Worm (Caenorhabditis elegans): Measurements from ENCODE around the gene C25B8.8.

Gene C25B8.8

DNA sequence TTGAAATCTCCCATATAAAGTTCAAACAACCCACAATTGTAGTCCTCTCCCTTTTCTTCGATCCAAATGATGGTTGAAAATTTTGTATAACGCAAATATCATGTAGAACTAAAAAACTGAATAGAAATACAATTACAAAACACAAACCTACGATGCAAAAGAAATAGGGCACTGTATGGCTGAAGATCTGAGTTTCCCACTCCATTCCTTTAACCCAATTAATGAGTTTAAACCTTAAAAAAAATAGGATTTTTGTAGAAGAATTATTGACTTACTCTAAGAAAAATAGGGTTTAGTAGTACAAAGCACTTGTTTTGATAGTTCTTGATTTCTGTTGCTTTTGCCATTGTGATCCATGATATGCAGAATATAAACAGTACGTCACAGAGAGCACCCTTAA is 26.4 kb upstream of the C25B8.8 start:
- TF ChIP-seq ceh-2 (tag; optimal IDR thresholded peaks at IDR 0.05) = no peak
- TF ChIP-seq ceh-6 (GFP tag; optimal IDR thresholded peaks at IDR 0.05) = no peak
- TF ChIP-seq lin-11 (tag; optimal IDR thresholded peaks at IDR 0.05) = no peak
- TF ChIP-seq ceh-48 (tag; optimal IDR thresholded peaks at IDR 0.05) = no peak
- no peak for TF ChIP-seq gmeb-2 (tag; optimal IDR thresholded peaks at IDR 0.05)
- no peak for TF ChIP-seq Y22D7AL.16 (tag; optimal IDR thresholded peaks at IDR 0.05)
- TF ChIP-seq pag-3 (tag; optimal IDR thresholded peaks at IDR 0.05; ENCODE audit: borderline replicate concordance) = no peak
- no peak for TF ChIP-seq ama-1 (optimal IDR thresholded peaks at IDR 0.05)
- no peak for TF ChIP-seq ztf-16 (tag; optimal IDR thresholded peaks at IDR 0.05)
- no peak for TF ChIP-seq K09A11.1 (tag; optimal IDR thresholded peaks at IDR 0.05; ENCODE audit: insufficient read depth)
- no peak for TF ChIP-seq pha-2 (tag; optimal IDR thresholded peaks at IDR 0.05)
- TF ChIP-seq pha-4 (tag; optimal IDR thresholded peaks at IDR 0.05) = no peak
- no peak for TF ChIP-seq ceh-14 (tag; optimal IDR thresholded peaks at IDR 0.05)
- no peak for TF ChIP-seq pros-1 (tag; optimal IDR thresholded peaks at IDR 0.05)
- TF ChIP-seq ceh-24 (tag; optimal IDR thresholded peaks at IDR 0.05) = no peak

DNA sequence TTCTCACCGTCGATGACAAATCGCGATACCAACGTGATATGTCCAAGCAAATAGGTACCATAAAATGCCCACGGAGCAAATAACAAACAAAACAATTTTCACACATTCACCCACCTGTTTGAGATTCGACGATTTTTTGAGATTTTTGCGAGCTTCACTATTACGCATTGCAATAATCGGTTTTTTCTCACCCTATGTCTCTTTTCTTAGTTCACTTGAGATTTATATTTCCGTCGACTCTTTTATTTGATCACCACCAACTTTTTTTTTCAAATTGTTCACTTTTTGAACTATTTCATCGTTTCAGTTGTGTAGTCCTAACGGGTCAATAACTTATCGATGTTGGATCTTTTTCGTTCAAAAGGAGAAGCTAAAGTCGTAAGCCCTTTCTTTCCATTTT is 21.3 kb upstream of the C25B8.8 start, which contains the start of gene fbxl-4:
TSS of gene fbxl-4 (plus strand) at position 301 of the 400 bp plus-strand sequence.
- TF ChIP-seq nhr-232 (tag; optimal IDR thresholded peaks at IDR 0.05) = no peak
- TF ChIP-seq tbx-7 (tag; optimal IDR thresholded peaks at IDR 0.05) = no peak
- no peak for TF ChIP-seq ceh-14 (tag; optimal IDR thresholded peaks at IDR 0.05)
- no peak for TF ChIP-seq hlh-8 (tag; optimal IDR thresholded peaks at IDR 0.05)
- TF ChIP-seq ceh-48 (tag; optimal IDR thresholded peaks at IDR 0.05) = no peak
- no peak for TF ChIP-seq hlh-30 (tag; optimal IDR thresholded peaks at IDR 0.05; ENCODE audit: insufficient read depth)
- no peak for TF ChIP-seq ets-4 (tag; optimal IDR thresholded peaks at IDR 0.05)
- TF ChIP-seq fkh-6 (tag; optimal IDR thresholded peaks at IDR 0.05) = no peak
- no peak for TF ChIP-seq zip-5 (tag; optimal IDR thresholded peaks at IDR 0.05)
- TF ChIP-seq T23F11.4 (GFP tag; optimal IDR thresholded peaks at IDR 0.05) = no peak
- no peak for TF ChIP-seq ceh-30 (tag; optimal IDR thresholded peaks at IDR 0.05)
- TF ChIP-seq C38D4.7 (GFP tag; optimal IDR thresholded peaks at IDR 0.05) = no peak
- TF ChIP-seq npax-4 (tag; optimal IDR thresholded peaks at IDR 0.05) = no peak
- TF ChIP-seq lin-11 (tag; optimal IDR thresholded peaks at IDR 0.05) = no peak
- no peak for TF ChIP-seq ztf-16 (tag; optimal IDR thresholded peaks at IDR 0.05)
- TF ChIP-seq ahr-1 (tag; optimal IDR thresholded peaks at IDR 0.05) = no peak
- no peak for TF ChIP-seq ceh-31 (tag; optimal IDR thresholded peaks at IDR 0.05)

DNA sequence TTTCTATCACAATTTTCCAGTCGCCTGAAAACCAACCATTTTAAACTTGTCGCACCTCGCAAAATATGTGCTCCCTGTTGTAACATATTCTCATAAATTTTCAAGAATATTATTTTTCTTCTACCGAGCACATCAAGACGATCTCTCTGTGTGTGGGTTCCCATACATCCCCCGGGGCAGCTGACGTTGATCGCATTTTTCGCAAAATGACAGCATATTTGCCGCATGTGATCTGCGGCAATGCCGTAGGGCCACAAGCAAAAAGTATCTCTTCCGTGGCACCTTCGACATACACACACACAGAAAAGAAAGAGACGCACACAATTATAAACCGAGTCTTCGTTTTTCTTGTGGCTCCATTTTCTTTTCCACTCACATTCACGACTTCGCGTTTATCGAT is 18.1 kb upstream of the C25B8.8 start:
- TF ChIP-seq ceh-18 (tag; optimal IDR thresholded peaks at IDR 0.05) = peak; percentile 76
- no peak for TF ChIP-seq ttx-3 (tag; optimal IDR thresholded peaks at IDR 0.05)
- no peak for TF ChIP-seq pha-4 (tag; optimal IDR thresholded peaks at IDR 0.05)
- peak; percentile 42 for TF ChIP-seq unc-55 (GFP tag; optimal IDR thresholded peaks at IDR 0.05)
- TF ChIP-seq K02D7.2 (tag; optimal IDR thresholded peaks at IDR 0.05) = no peak
- peak; percentile 59 for TF ChIP-seq rnt-1 (tag; optimal IDR thresholded peaks at IDR 0.05)

DNA sequence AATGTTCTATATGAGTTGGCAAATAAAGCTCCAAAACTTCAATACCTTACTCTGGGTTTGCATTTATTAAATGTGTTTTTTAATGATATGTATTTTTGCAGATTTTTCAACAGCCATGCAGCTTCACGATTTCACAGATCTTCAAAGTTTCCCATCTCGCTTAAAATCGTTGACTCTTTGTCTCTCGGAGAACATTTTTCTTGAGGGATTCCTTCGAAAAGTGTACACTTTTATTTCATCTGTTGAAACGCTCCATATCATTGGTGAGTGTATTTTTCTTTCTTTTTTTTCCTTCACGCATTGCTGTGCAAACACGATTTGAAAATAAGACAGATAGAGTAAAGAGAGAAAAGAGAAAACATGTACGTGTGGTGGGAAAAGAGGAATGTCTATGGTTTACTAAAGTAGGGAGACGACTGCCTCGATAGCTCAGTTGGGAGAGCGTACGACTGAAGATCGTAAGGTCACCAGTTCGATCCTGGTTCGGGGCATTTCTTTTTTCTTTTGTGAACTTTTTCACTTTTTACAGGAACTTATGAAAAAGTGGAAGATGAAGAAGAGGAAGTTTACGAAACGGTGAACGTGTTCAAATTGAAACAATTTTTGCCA is 16.5 kb upstream of the C25B8.8 start:
- peak; percentile 88 for TF ChIP-seq sdc-2 (tag; optimal IDR thresholded peaks at IDR 0.05)
- peak; percentile 81 for TF ChIP-seq lin-11 (tag; optimal IDR thresholded peaks at IDR 0.05)
- TF ChIP-seq unc-42 (tag; optimal IDR thresholded peaks at IDR 0.05) = peak; percentile 57
- TF ChIP-seq ref-2 (tag; optimal IDR thresholded peaks at IDR 0.05) = peak; percentile 92
- TF ChIP-seq tbx-7 (tag; optimal IDR thresholded peaks at IDR 0.05) = peak; percentile 31
- peak; percentile 40 for TF ChIP-seq ets-4 (tag; optimal IDR thresholded peaks at IDR 0.05)
- TF ChIP-seq pat-9 (tag; optimal IDR thresholded peaks at IDR 0.05) = peak; percentile 85
- peak; percentile 81 for TF ChIP-seq fkh-10 (GFP tag; optimal IDR thresholded peaks at IDR 0.05)
- peak; percentile 87 for TF ChIP-seq ceh-34 (tag; optimal IDR thresholded peaks at IDR 0.05)
- TF ChIP-seq pqm-1 (tag; optimal IDR thresholded peaks at IDR 0.05) = peak; percentile 83
- TF ChIP-seq ceh-30 (tag; optimal IDR thresholded peaks at IDR 0.05) = no peak
- TF ChIP-seq ceh-45 (GFP tag; IDR thresholded peaks at IDR 0.05) = peak; percentile 94
- peak; percentile 67 for TF ChIP-seq fax-1 (tag; optimal IDR thresholded peaks at IDR 0.05)
- peak; percentile 86 for TF ChIP-seq nhr-232 (tag; optimal IDR thresholded peaks at IDR 0.05)
- peak; percentile 82 for TF ChIP-seq C38D4.7 (GFP tag; optimal IDR thresholded peaks at IDR 0.05)
- TF ChIP-seq hlh-13 (GFP tag; optimal IDR thresholded peaks at IDR 0.05) = peak; percentile 83
- TF ChIP-seq ahr-1 (tag; optimal IDR thresholded peaks at IDR 0.05) = peak; percentile 64
- peak; percentile 90 for TF ChIP-seq ceh-19 (GFP tag; optimal IDR thresholded peaks at IDR 0.05)
- TF ChIP-seq rnt-1 (tag; optimal IDR thresholded peaks at IDR 0.05) = peak; percentile 79
- peak; percentile 77 for TF ChIP-seq npax-4 (tag; optimal IDR thresholded peaks at IDR 0.05)
- TF ChIP-seq unc-55 (GFP tag; optimal IDR thresholded peaks at IDR 0.05) = no peak
- peak; percentile 74 for TF ChIP-seq Y22D7AL.16 (tag; optimal IDR thresholded peaks at IDR 0.05)
- TF ChIP-seq ceh-24 (tag; optimal IDR thresholded peaks at IDR 0.05) = peak; percentile 67
- peak; percentile 94 for TF ChIP-seq hlh-6 (tag; optimal IDR thresholded peaks at IDR 0.05)
- peak; percentile 79 for TF ChIP-seq T23F11.4 (GFP tag; optimal IDR thresholded peaks at IDR 0.05)
- peak; percentile 60 for TF ChIP-seq zip-5 (tag; optimal IDR thresholded peaks at IDR 0.05)
